Fruit fly (Drosophila melanogaster) whole organism, embryonic: Measurements from ENCODE around the gene phtm.
A peak's percentile ranks its signal among the peaks of the same experiment; 100 is the strongest.

ENCODE experiments used
- C15 ChIP-seq: fragments of 200-800 bp; sonication (Bioruptor generic); IDR thresholded peaks from 3 replicates; pipeline ENCODE4 v1.3.6; 2022; ENCODE audit warnings: missing biosample characterization, missing genetic modification characterization
- CG10209 ChIP-seq: fragments of 200-800 bp; sonication (Bioruptor generic); optimal IDR thresholded peaks from 3 replicates; lab custom pipeline; 2017; ENCODE audit warnings: missing biosample characterization, mild to moderate bottlenecking, missing genetic modification characterization, missing genetic modification reagents
- CG10431 ChIP-seq: fragments of 200-800 bp; sonication (Bioruptor generic); optimal IDR thresholded peaks from 3 replicates; lab custom pipeline; 2018; ENCODE audit warnings: missing biosample characterization, mild to moderate bottlenecking, missing genetic modification characterization
- CG11695 ChIP-seq: fragments of 200-800 bp; sonication (Bioruptor generic); IDR thresholded peaks from 3 replicates; pipeline ENCODE4 v1.3.6; 2022; ENCODE audit warnings: missing biosample characterization, missing genetic modification characterization
- CG12942 ChIP-seq: fragments of 200-800 bp; sonication (Bioruptor generic); optimal IDR thresholded peaks from 3 replicates; lab custom pipeline; 2016; ENCODE audit warnings: missing biosample characterization, missing genetic modification characterization
- CG13296 ChIP-seq: fragments of 200-800 bp; sonication (Bioruptor generic); optimal IDR thresholded peaks from 3 replicates; lab custom pipeline; 2018; ENCODE audit warnings: missing biosample characterization, mild to moderate bottlenecking, missing genetic modification characterization
- CG13894 ChIP-seq: fragments of 200-800 bp; sonication (Bioruptor generic); optimal IDR thresholded peaks from 3 replicates; lab custom pipeline; 2018; ENCODE audit warnings: missing biosample characterization, mild to moderate bottlenecking, missing genetic modification characterization, moderate library complexity
- CG15601 ChIP-seq: fragments of 200-800 bp; sonication (Bioruptor generic); optimal IDR thresholded peaks from 3 replicates; lab custom pipeline; 2019; ENCODE audit warnings: missing biosample characterization, mild to moderate bottlenecking, missing genetic modification characterization, moderate library complexity
- CG15696 ChIP-seq: fragments of 200-800 bp; sonication (Bioruptor generic); optimal IDR thresholded peaks from 2 replicates; lab custom pipeline; 2019; ENCODE audit warnings: missing biosample characterization, mild to moderate bottlenecking, missing genetic modification characterization, moderate library complexity
- CG16779 ChIP-seq: fragments of 200-800 bp; sonication (Bioruptor generic); IDR thresholded peaks from 2 replicates; pipeline ENCODE4 v1.3.6; 2022; ENCODE audit warnings: missing biosample characterization, missing genetic modification characterization
- CG18476 ChIP-seq: fragments of 200-800 bp; sonication (Bioruptor generic); optimal IDR thresholded peaks from 2 replicates; lab custom pipeline; 2016; ENCODE audit warnings: missing biosample characterization, mild to moderate bottlenecking, missing genetic modification characterization
- CG2120 ChIP-seq: fragments of 200-800 bp; sonication (Bioruptor generic); optimal IDR thresholded peaks from 3 replicates; lab custom pipeline; 2016; ENCODE audit warnings: missing biosample characterization, missing genetic modification characterization
- CG2199 ChIP-seq: fragments of 200-800 bp; sonication (Bioruptor generic); IDR thresholded peaks from 3 replicates; pipeline ENCODE4 v1.3.6; 2022; ENCODE audit warnings: missing biosample characterization, missing genetic modification characterization
- CG30431 ChIP-seq: fragments of 200-800 bp; sonication (Bioruptor generic); optimal IDR thresholded peaks from 2 replicates; lab custom pipeline; 2017; ENCODE audit warnings: missing biosample characterization, missing genetic modification characterization
- CG43689 ChIP-seq: fragments of 200-800 bp; sonication (Bioruptor generic); IDR thresholded peaks from 2 replicates; pipeline ENCODE4 v1.3.6; 2022; ENCODE audit warnings: missing biosample characterization, missing genetic modification characterization
- CG4820 ChIP-seq: fragments of 200-800 bp; sonication (Bioruptor generic); optimal IDR thresholded peaks from 3 replicates; lab custom pipeline; 2016; ENCODE audit warnings: missing biosample characterization, missing genetic modification characterization
- CG6254 ChIP-seq: fragments of 200-800 bp; sonication (Bioruptor generic); optimal IDR thresholded peaks from 3 replicates; lab custom pipeline; 2017; ENCODE audit warnings: mild to moderate bottlenecking, missing biosample characterization, missing genetic modification reagents, missing genetic modification characterization
- CG8089 ChIP-seq: fragments of 200-800 bp; sonication (Bioruptor generic); optimal IDR thresholded peaks from 3 replicates; lab custom pipeline; 2016; ENCODE audit warnings: missing biosample characterization, missing genetic modification characterization
- CkIIα-i1 ChIP-seq: fragments of 200-800 bp; sonication (Bioruptor generic); IDR thresholded peaks from 2 replicates; pipeline ENCODE4 v1.3.6; 2022; ENCODE audit warnings: missing biosample characterization, missing genetic modification characterization
- Doc2 ChIP-seq: fragments of 200-800 bp; sonication (Bioruptor generic); IDR thresholded peaks from 2 replicates; pipeline ENCODE4 v1.3.6; 2022; ENCODE audit warnings: missing biosample characterization, missing genetic modification characterization
- Dp ChIP-seq: fragments of 200-800 bp; sonication (Bioruptor generic); optimal IDR thresholded peaks from 2 replicates; lab custom pipeline; 2018; ENCODE audit warnings: missing biosample characterization, mild to moderate bottlenecking, missing genetic modification characterization, moderate library complexity
- Dref ChIP-seq: fragments of 200-800 bp; sonication (Bioruptor generic); IDR thresholded peaks from 2 replicates; pipeline ENCODE4 v1.3.6; 2022; ENCODE audit warnings: missing biosample characterization, missing genetic modification characterization
- Elba2 ChIP-seq: fragments of 200-800 bp; sonication (Bioruptor generic); optimal IDR thresholded peaks from 3 replicates; lab custom pipeline; 2016; ENCODE audit warnings: missing biosample characterization, missing genetic modification characterization
- H2.0 ChIP-seq: fragments of 200-800 bp; sonication (Bioruptor generic); IDR thresholded peaks from 2 replicates; pipeline ENCODE4 v1.3.6; 2022; ENCODE audit warnings: missing biosample characterization, missing genetic modification characterization
- HLH54F ChIP-seq: fragments of 200-800 bp; sonication (Bioruptor generic); optimal IDR thresholded peaks from 3 replicates; lab custom pipeline; 2016; ENCODE audit warnings: missing biosample characterization, missing genetic modification characterization
- Hmx ChIP-seq: fragments of 200-800 bp; sonication (Bioruptor generic); optimal IDR thresholded peaks from 2 replicates; lab custom pipeline; 2016; ENCODE audit warnings: missing biosample characterization, missing genetic modification characterization
- Hr3 ChIP-seq: fragments of 200-800 bp; sonication (Bioruptor generic); optimal IDR thresholded peaks from 3 replicates; lab custom pipeline; 2016; ENCODE audit warnings: missing biosample characterization, missing genetic modification characterization
- Oli ChIP-seq: fragments of 200-800 bp; sonication (Bioruptor generic); optimal IDR thresholded peaks from 2 replicates; lab custom pipeline; 2018; ENCODE audit warnings: missing biosample characterization, mild to moderate bottlenecking, missing genetic modification characterization, moderate library complexity
- Taf1 ChIP-seq: fragments of 200-800 bp; sonication (Bioruptor generic); IDR thresholded peaks from 2 replicates; pipeline ENCODE4 v1.3.6; 2022; ENCODE audit warnings: missing biosample characterization, missing genetic modification characterization
- ac ChIP-seq: fragments of 200-800 bp; sonication (Bioruptor generic); optimal IDR thresholded peaks from 3 replicates; lab custom pipeline; 2017; ENCODE audit warnings: missing biosample characterization, mild to moderate bottlenecking, missing genetic modification characterization
- br ChIP-seq: fragments of >200 bp; optimal IDR thresholded peaks from 2 replicates; lab custom pipeline; 2017
- cas ChIP-seq: fragments of 200-800 bp; sonication (Bioruptor generic); IDR thresholded peaks from 2 replicates; pipeline ENCODE4 v1.3.6; 2022; ENCODE audit warnings: missing biosample characterization, missing genetic modification characterization
- caup ChIP-seq: fragments of 200-800 bp; sonication (Bioruptor generic); optimal IDR thresholded peaks from 3 replicates; lab custom pipeline; 2017; ENCODE audit warnings: missing biosample characterization, mild to moderate bottlenecking, missing genetic modification characterization, moderate library complexity; ENCODE audit not compliant: severe bottlenecking
- dan ChIP-seq: fragments of 200-800 bp; sonication (Bioruptor generic); IDR thresholded peaks from 2 replicates; pipeline ENCODE4 v1.3.6; 2022; ENCODE audit warnings: missing biosample characterization, missing genetic modification characterization
- dmrt11E ChIP-seq: fragments of 200-800 bp; sonication (Bioruptor generic); optimal IDR thresholded peaks from 3 replicates; lab custom pipeline; 2018; ENCODE audit warnings: missing biosample characterization, mild to moderate bottlenecking, missing genetic modification characterization, moderate library complexity
- emc ChIP-seq: fragments of 200-800 bp; sonication (Bioruptor generic); optimal IDR thresholded peaks from 2 replicates; lab custom pipeline; 2016; ENCODE audit warnings: missing biosample characterization, missing genetic modification characterization
- exex ChIP-seq: fragments of 200-800 bp; sonication (Bioruptor generic); optimal IDR thresholded peaks from 4 replicates; lab custom pipeline; 2018; ENCODE audit warnings: missing biosample characterization, mild to moderate bottlenecking, missing genetic modification characterization, moderate library complexity
- eyg ChIP-seq: fragments of 200-800 bp; sonication (Bioruptor generic); optimal IDR thresholded peaks from 3 replicates; lab custom pipeline; 2016; ENCODE audit warnings: missing biosample characterization, missing genetic modification characterization
- hth ChIP-seq: fragments of >200 bp; optimal IDR thresholded peaks from 2 replicates; lab custom pipeline; 2017; ENCODE audit warnings: inconsistent platforms
- ind ChIP-seq: fragments of 200-800 bp; sonication (Bioruptor generic); optimal IDR thresholded peaks from 3 replicates; lab custom pipeline; 2016; ENCODE audit warnings: missing biosample characterization, missing genetic modification characterization
- inv ChIP-seq: fragments of 200-800 bp; sonication (Bioruptor generic); IDR thresholded peaks from 2 replicates; pipeline ENCODE4 v1.3.6; 2022; ENCODE audit warnings: missing biosample characterization, missing genetic modification characterization; ENCODE audit not compliant: partially characterized antibody
- jigr1 ChIP-seq: fragments of 200-800 bp; sonication (Bioruptor generic); IDR thresholded peaks from 3 replicates; pipeline ENCODE4 v1.3.6; 2022; ENCODE audit warnings: missing biosample characterization, missing genetic modification characterization
- jing ChIP-seq: fragments of 200-800 bp; sonication (Bioruptor generic); optimal IDR thresholded peaks from 2 replicates; lab custom pipeline; 2018; ENCODE audit warnings: missing biosample characterization, mild to moderate bottlenecking, missing genetic modification characterization
- lab ChIP-seq: fragments of 200-800 bp; sonication (Bioruptor generic); optimal IDR thresholded peaks from 3 replicates; lab custom pipeline; 2017; ENCODE audit warnings: missing biosample characterization, missing genetic modification characterization, mild to moderate bottlenecking, moderate library complexity, missing genetic modification reagents
- lmd ChIP-seq: fragments of 200-800 bp; sonication (Bioruptor generic); IDR thresholded peaks from 2 replicates; pipeline ENCODE4 v1.3.6; 2022; ENCODE audit warnings: missing biosample characterization, missing genetic modification characterization
- mam ChIP-seq: fragments of 200-800 bp; sonication (Bioruptor generic); optimal IDR thresholded peaks from 3 replicates; lab custom pipeline; 2016; ENCODE audit warnings: missing biosample characterization, missing genetic modification characterization
- nerfin-2 ChIP-seq: fragments of 200-800 bp; sonication (Bioruptor generic); IDR thresholded peaks from 2 replicates; pipeline ENCODE4 v1.3.6; 2022; ENCODE audit warnings: missing biosample characterization, missing genetic modification characterization; ENCODE audit not compliant: partially characterized antibody
- peb ChIP-seq: fragments of 200-800 bp; sonication (Bioruptor generic); IDR thresholded peaks from 2 replicates; pipeline ENCODE4 v1.3.6; 2022; ENCODE audit warnings: missing biosample characterization, missing genetic modification characterization
- ssp ChIP-seq: fragments of 200-800 bp; sonication (Bioruptor generic); IDR thresholded peaks from 2 replicates; pipeline ENCODE4 v1.3.6; 2022; ENCODE audit warnings: missing biosample characterization, missing genetic modification characterization
- tup ChIP-seq: fragments of 200-800 bp; sonication (Bioruptor generic); optimal IDR thresholded peaks from 2 replicates; lab custom pipeline; 2016; ENCODE audit warnings: missing biosample characterization, mild to moderate bottlenecking, missing genetic modification characterization, moderate library complexity
- vfl ChIP-seq: fragments of 200-800 bp; sonication (Bioruptor generic); optimal IDR thresholded peaks from 2 replicates; lab custom pipeline; 2016; ENCODE audit warnings: missing biosample characterization, missing genetic modification characterization
- vvl ChIP-seq: fragments of 200-800 bp; sonication (Bioruptor generic); IDR thresholded peaks from 2 replicates; pipeline ENCODE4 v1.3.6; 2022; ENCODE audit warnings: missing biosample characterization, missing genetic modification characterization

The phtm gene

DNA sequence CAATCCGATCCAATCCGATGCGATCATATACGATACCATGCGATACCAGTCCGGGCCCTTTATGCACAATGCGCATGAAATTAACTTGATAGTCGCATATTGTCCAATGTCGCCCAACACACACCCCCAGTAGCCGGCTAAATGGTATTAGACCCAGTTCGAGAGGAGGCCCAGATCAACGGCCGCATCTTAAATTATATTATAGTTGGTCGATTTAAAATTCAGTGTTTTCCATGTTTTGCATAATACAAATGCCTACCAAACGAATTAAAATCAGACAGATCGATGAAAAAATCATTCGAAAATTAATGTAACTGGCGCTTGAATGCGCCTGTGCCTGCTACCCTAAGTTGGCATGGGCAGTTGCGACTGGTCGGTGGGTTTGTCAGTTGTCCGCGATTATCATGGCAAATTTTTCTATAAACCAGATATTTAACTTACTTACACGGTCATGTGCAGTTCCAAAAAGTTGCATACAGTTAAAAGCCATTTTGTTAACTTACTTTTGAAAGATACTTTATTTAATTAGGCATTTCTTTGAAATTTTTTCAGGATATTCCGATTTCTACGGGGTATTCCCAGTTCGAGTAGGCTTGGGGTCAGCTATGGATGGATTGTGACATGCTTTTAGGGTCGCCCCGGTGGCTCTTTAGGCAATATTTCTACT is 15.6 kb upstream of the phtm start (continued):
- TF ChIP-seq nerfin-2 (GFP tag; lab: Robert Waterston, UW) = no peak
- TF ChIP-seq H2.0 (GFP tag; lab: Robert Waterston, UW) = no peak
- TF ChIP-seq CG15696 (tag; lab: Kevin White, UChicago) = no peak
- TF ChIP-seq CG18476 (GFP tag; lab: Kevin White, UChicago) = no peak
- TF ChIP-seq lab (GFP tag; lab: Kevin White, UChicago) = no peak
- TF ChIP-seq tup (GFP tag; lab: Kevin White, UChicago) = no peak
- no peak for TF ChIP-seq cas (GFP tag; lab: Robert Waterston, UW)
- no peak for TF ChIP-seq C15 (GFP tag; lab: Robert Waterston, UW)
- no peak for TF ChIP-seq Hmx (GFP tag; lab: Kevin White, UChicago)
- TF ChIP-seq CG10431 (GFP tag; lab: Kevin White, UChicago) = no peak
- TF ChIP-seq dmrt11E (tag; lab: Kevin White, UChicago) = no peak
- TF ChIP-seq jigr1 = no peak
- TF ChIP-seq CG43689 (GFP tag; lab: Robert Waterston, UW) = no peak
- TF ChIP-seq dan = no peak
- TF ChIP-seq CG4820 (GFP tag; lab: Kevin White, UChicago) = no peak
- no peak for TF ChIP-seq Hr3 (GFP tag; lab: Kevin White, UChicago)
- peak; percentile 54 for TF ChIP-seq lmd
- TF ChIP-seq CG12942 = no peak
- peak; percentile 6 for TF ChIP-seq ind
- TF ChIP-seq ac (GFP tag; lab: Kevin White, UChicago) = no peak
- TF ChIP-seq Doc2 (GFP tag; lab: Robert Waterston, UW) = no peak
- no peak for TF ChIP-seq CG15601 (tag; lab: Kevin White, UChicago)
- no peak for TF ChIP-seq CG8089 (GFP tag; lab: Kevin White, UChicago)
- no peak for TF ChIP-seq CkIIα-i1 (GFP tag; lab: Robert Waterston, UW)
- TF ChIP-seq ssp (GFP tag; lab: Robert Waterston, UW) = peak; percentile 15; the same call in 1 of the 2 replicates
- TF ChIP-seq CG11695 (GFP tag; lab: Robert Waterston, UW) = no peak
- no peak for TF ChIP-seq hth (lab: Kevin White, UChicago)
- no peak for TF ChIP-seq CG30431 (GFP tag; lab: Kevin White, UChicago)
- TF ChIP-seq inv (GFP tag; lab: Robert Waterston, UW) = no peak
- TF ChIP-seq CG6254 (GFP tag; lab: Kevin White, UChicago) = no peak
- TF ChIP-seq jing (GFP tag; lab: Kevin White, UChicago) = no peak
- TF ChIP-seq peb (GFP tag; lab: Robert Waterston, UW) = no peak
- no peak for TF ChIP-seq caup (GFP tag; lab: Kevin White, UChicago)
- no peak for TF ChIP-seq br
- TF ChIP-seq CG13296 (GFP tag; lab: Kevin White, UChicago) = no peak
- no peak for TF ChIP-seq mam (GFP tag; lab: Kevin White, UChicago)
- no peak for TF ChIP-seq CG16779 (GFP tag; lab: Robert Waterston, UW)
- TF ChIP-seq CG10209 (GFP tag; lab: Kevin White, UChicago) = no peak
- TF ChIP-seq exex (tag; lab: Kevin White, UChicago) = no peak
- no peak for TF ChIP-seq eyg (GFP tag; lab: Kevin White, UChicago)
- TF ChIP-seq emc = no peak
- peak; percentile 40 for TF ChIP-seq Oli (tag; lab: Kevin White, UChicago)
- no peak for TF ChIP-seq CG2199
- no peak for TF ChIP-seq Elba2 (GFP tag; lab: Kevin White, UChicago)
- no peak for TF ChIP-seq CG13894
- no peak for TF ChIP-seq Dref (GFP tag; lab: Robert Waterston, UW)
- no peak for TF ChIP-seq Dp
- TF ChIP-seq vvl (GFP tag; lab: Robert Waterston, UW) = peak; percentile 57
- no peak for TF ChIP-seq vfl (GFP tag; lab: Kevin White, UChicago)
- no peak for TF ChIP-seq Taf1
- no peak for TF ChIP-seq HLH54F (GFP tag; lab: Kevin White, UChicago)
- no peak for TF ChIP-seq CG2120 (GFP tag; lab: Kevin White, UChicago)
